Worm (Caenorhabditis elegans) whole organism, young adult: ENCODE results near the gene str-263.

Experiments
- T26A5.8 ChIP-seq: sonication (generic microtip); optimal IDR thresholded peaks from 2 replicates; lab custom pipeline; 2016; ENCODE audit warnings: missing genetic modification characterization, missing compliant biosample characterization
- attf-5 ChIP-seq: fragments of 200-800 bp; sonication (Bioruptor generic); optimal IDR thresholded peaks from 2 replicates; lab custom pipeline; 2018; ENCODE audit warnings: mild to moderate bottlenecking, missing genetic modification characterization, missing compliant biosample characterization
- ccch-3 ChIP-seq: fragments of 200-800 bp; sonication (Bioruptor generic); optimal IDR thresholded peaks from 2 replicates; lab custom pipeline; 2018; ENCODE audit warnings: mild to moderate bottlenecking, missing genetic modification characterization, missing compliant biosample characterization
- nfyb-1 ChIP-seq: fragments of 200-800 bp; sonication (Bioruptor generic); IDR thresholded peaks from 2 replicates; pipeline ENCODE4 v1.3.6; 2022; ENCODE audit warnings: missing genetic modification reagents, missing genetic modification characterization, missing compliant biosample characterization
- tbx-9 ChIP-seq: sonication (generic microtip); optimal IDR thresholded peaks from 2 replicates; lab custom pipeline; 2016; ENCODE audit warnings: borderline replicate concordance, missing genetic modification characterization, inconsistent platforms, missing compliant biosample characterization

- TF ChIP-seq tbx-9 (tag; lab: Kevin White, UChicago) (no peak), nfyb-1 (GFP tag; lab: Robert Waterston, UW) (no peak), T26A5.8 (tag; lab: Kevin White, UChicago) (no peak), attf-5 (GFP tag; lab: Kevin White, UChicago) (no peak), ccch-3 (GFP tag; lab: Kevin White, UChicago) (no peak)
These were observed 10.7 kb upstream of the str-263 start, which contains the start of gene fbxa-152 for ce11 chrV:15602253-15602652.
